Fruit fly (Drosophila melanogaster) whole organism, prepupa: Measurements from ENCODE around the gene CG18171.

ENCODE experiments used
- CG10669 ChIP-seq: fragments of 200-800 bp; sonication (Bioruptor generic); optimal IDR thresholded peaks from 3 replicates; lab custom pipeline; 2018; ENCODE audit warnings: missing biosample characterization, mild to moderate bottlenecking, missing genetic modification characterization, moderate library complexity
- CG11902 ChIP-seq: fragments of 200-800 bp; sonication (Bioruptor generic); optimal IDR thresholded peaks from 3 replicates; lab custom pipeline; 2016; ENCODE audit warnings: missing biosample characterization, missing genetic modification characterization
- CG3032 ChIP-seq: fragments of 200-800 bp; optimal IDR thresholded peaks from 2 replicates; lab custom pipeline; 2019; ENCODE audit warnings: missing biosample characterization, mild to moderate bottlenecking, missing genetic modification characterization, moderate library complexity
- CG3919 ChIP-seq: fragments of 200-800 bp; sonication (Bioruptor generic); optimal IDR thresholded peaks from 3 replicates; lab custom pipeline; 2016; ENCODE audit warnings: missing biosample characterization, missing genetic modification characterization
- CG6276 ChIP-seq: fragments of 200-800 bp; sonication (Bioruptor generic); optimal IDR thresholded peaks from 2 replicates; lab custom pipeline; 2017; ENCODE audit warnings: missing biosample characterization, mild to moderate bottlenecking, missing genetic modification characterization
- CG7368 ChIP-seq: fragments of 200-800 bp; sonication (Bioruptor generic); optimal IDR thresholded peaks from 3 replicates; lab custom pipeline; 2016; ENCODE audit warnings: missing biosample characterization, missing genetic modification characterization
- CG8632 ChIP-seq: fragments of 200-800 bp; sonication (Bioruptor generic); optimal IDR thresholded peaks from 3 replicates; lab custom pipeline; 2016; ENCODE audit warnings: missing biosample characterization, missing genetic modification characterization
- Eip75B ChIP-seq: fragments of 200-800 bp; sonication (Bioruptor generic); optimal IDR thresholded peaks from 3 replicates; lab custom pipeline; 2016; ENCODE audit warnings: missing biosample characterization, missing genetic modification characterization
- Sox102F ChIP-seq: fragments of 200-800 bp; sonication (Bioruptor generic); optimal IDR thresholded peaks from 2 replicates; lab custom pipeline; 2016; ENCODE audit warnings: missing biosample characterization, mild to moderate bottlenecking, missing genetic modification characterization
- esn ChIP-seq: fragments of 200-800 bp; sonication (Bioruptor generic); optimal IDR thresholded peaks from 2 replicates; lab custom pipeline; 2016; ENCODE audit warnings: missing biosample characterization, mild to moderate bottlenecking, missing genetic modification characterization, moderate library complexity
- svp ChIP-seq: fragments of 200-800 bp; sonication (Bioruptor generic); peaks from one replicate; lab custom pipeline; 2016; ENCODE audit warnings: missing biosample characterization, missing genetic modification characterization
- topi ChIP-seq: fragments of 200-800 bp; sonication (Bioruptor generic); optimal IDR thresholded peaks from 3 replicates; lab custom pipeline; 2016; ENCODE audit warnings: missing biosample characterization, missing genetic modification characterization

- no peak for TF ChIP-seq CG6276 (GFP tag; lab: Kevin White, UChicago)
- no peak for TF ChIP-seq CG8632 (GFP tag; lab: Kevin White, UChicago)
- TF ChIP-seq svp (GFP tag; lab: Kevin White, UChicago): no peak
- no peak for TF ChIP-seq topi
- no peak for TF ChIP-seq Eip75B (GFP tag; lab: Kevin White, UChicago)
- no peak for TF ChIP-seq CG10669 (GFP tag; lab: Kevin White, UChicago)
- TF ChIP-seq CG3919: no peak
- no peak for TF ChIP-seq Sox102F (GFP tag; lab: Kevin White, UChicago)
- TF ChIP-seq CG11902 (GFP tag; lab: Kevin White, UChicago): no peak
- no peak for TF ChIP-seq esn (GFP tag; lab: Kevin White, UChicago)
- TF ChIP-seq CG7368 (GFP tag; lab: Kevin White, UChicago): no peak
- TF ChIP-seq CG3032: no peak
Observed at dm6 chr3L:1729380-1730159, 6.6 kb upstream of the CG18171 start.
